Fruit fly (Drosophila melanogaster) whole organism, embryonic: ENCODE results near the gene nan.
A peak's percentile ranks its signal among the peaks of the same experiment; 100 is the strongest.

Experiments
- CG10209 ChIP-seq: fragments of 200-800 bp; sonication (Bioruptor generic); optimal IDR thresholded peaks from 3 replicates; lab custom pipeline; 2017; ENCODE audit warnings: missing biosample characterization, mild to moderate bottlenecking, missing genetic modification characterization, missing genetic modification reagents
- CG10274 ChIP-seq: fragments of 200-800 bp; sonication (Bioruptor generic); optimal IDR thresholded peaks from 3 replicates; lab custom pipeline; 2017; ENCODE audit warnings: missing biosample characterization, mild to moderate bottlenecking, missing genetic modification characterization
- CG12219 ChIP-seq: fragments of 200-800 bp; sonication (Bioruptor generic); optimal IDR thresholded peaks from 3 replicates; lab custom pipeline; 2018; ENCODE audit warnings: missing biosample characterization, mild to moderate bottlenecking, missing genetic modification characterization
- CG12659 ChIP-seq: fragments of 200-800 bp; sonication (Bioruptor generic); optimal IDR thresholded peaks from 3 replicates; lab custom pipeline; 2017; ENCODE audit warnings: mild to moderate bottlenecking, missing biosample characterization, missing genetic modification reagents, missing genetic modification characterization
- CG13894 ChIP-seq: fragments of 200-800 bp; sonication (Bioruptor generic); optimal IDR thresholded peaks from 3 replicates; lab custom pipeline; 2018; ENCODE audit warnings: missing biosample characterization, mild to moderate bottlenecking, missing genetic modification characterization, moderate library complexity
- CG15514 ChIP-seq: fragments of 200-800 bp; sonication (Bioruptor generic); optimal IDR thresholded peaks from 3 replicates; lab custom pipeline; 2017; ENCODE audit warnings: missing biosample characterization, missing genetic modification characterization, mild to moderate bottlenecking, moderate library complexity, missing genetic modification reagents
- CG1647 ChIP-seq: fragments of 200-800 bp; sonication (Bioruptor generic); optimal IDR thresholded peaks from 3 replicates; lab custom pipeline; 2016; ENCODE audit warnings: missing biosample characterization, missing genetic modification characterization
- CG16863 ChIP-seq: fragments of 200-800 bp; sonication (Bioruptor generic); optimal IDR thresholded peaks from 3 replicates; lab custom pipeline; 2016; ENCODE audit warnings: missing biosample characterization, missing genetic modification characterization
- CG17186 ChIP-seq: fragments of 200-800 bp; sonication (Bioruptor generic); optimal IDR thresholded peaks from 3 replicates; lab custom pipeline; 2017; ENCODE audit warnings: missing biosample characterization, missing genetic modification reagents, missing genetic modification characterization
- CG17829 ChIP-seq: fragments of 200-800 bp; optimal IDR thresholded peaks from 2 replicates; lab custom pipeline; 2019; ENCODE audit warnings: missing biosample characterization, mild to moderate bottlenecking, missing genetic modification characterization, moderate library complexity
- CG1792 ChIP-seq: fragments of 200-800 bp; sonication (Bioruptor generic); optimal IDR thresholded peaks from 2 replicates; lab custom pipeline; 2016; ENCODE audit warnings: missing biosample characterization, missing genetic modification characterization
- CG18011 ChIP-seq: fragments of 200-800 bp; sonication (Bioruptor generic); optimal IDR thresholded peaks from 2 replicates; lab custom pipeline; 2017; ENCODE audit warnings: missing biosample characterization, missing genetic modification characterization, mild to moderate bottlenecking, moderate library complexity, missing genotype
- CG18764 ChIP-seq: fragments of 200-800 bp; sonication (Bioruptor generic); optimal IDR thresholded peaks from 3 replicates; lab custom pipeline; 2016; ENCODE audit warnings: missing biosample characterization, missing genetic modification characterization
- CG2129 ChIP-seq: fragments of 200-800 bp; sonication (Bioruptor generic); IDR thresholded peaks from 2 replicates; pipeline ENCODE4 v1.3.6; 2022; ENCODE audit warnings: missing biosample characterization, missing genetic modification characterization; ENCODE audit not compliant: partially characterized antibody
- CG31365 ChIP-seq: fragments of 200-800 bp; sonication (Bioruptor generic); optimal IDR thresholded peaks from 2 replicates; lab custom pipeline; 2018; ENCODE audit warnings: missing biosample characterization, mild to moderate bottlenecking, missing genetic modification characterization
- CG32772 ChIP-seq: fragments of 200-800 bp; sonication (Bioruptor generic); IDR thresholded peaks from 2 replicates; pipeline ENCODE4 v1.3.6; 2022; ENCODE audit warnings: missing biosample characterization, missing genetic modification characterization
- CG42726 ChIP-seq: fragments of 200-800 bp; sonication (Bioruptor generic); IDR thresholded peaks from 2 replicates; pipeline ENCODE4 v1.3.6; 2022; ENCODE audit warnings: missing biosample characterization, missing genetic modification characterization; ENCODE audit not compliant: partially characterized antibody
- CG4404 ChIP-seq: fragments of 200-800 bp; sonication (Bioruptor generic); IDR thresholded peaks from 2 replicates; pipeline ENCODE4 v1.3.6; 2022; ENCODE audit warnings: missing biosample characterization, missing genetic modification characterization
- CG7372 ChIP-seq: fragments of 200-800 bp; sonication (Bioruptor generic); IDR thresholded peaks from 2 replicates; pipeline ENCODE4 v1.3.6; 2022; ENCODE audit warnings: missing biosample characterization, missing genetic modification characterization
- CG7556 ChIP-seq: fragments of 200-800 bp; sonication (Bioruptor generic); optimal IDR thresholded peaks from 2 replicates; lab custom pipeline; 2017; ENCODE audit warnings: missing biosample characterization, mild to moderate bottlenecking, missing genetic modification characterization
- CG8089 ChIP-seq: fragments of 200-800 bp; sonication (Bioruptor generic); optimal IDR thresholded peaks from 3 replicates; lab custom pipeline; 2016; ENCODE audit warnings: missing biosample characterization, missing genetic modification characterization
- CG8944 ChIP-seq: fragments of 200-800 bp; sonication (Bioruptor generic); optimal IDR thresholded peaks from 3 replicates; lab custom pipeline; 2016; ENCODE audit warnings: missing biosample characterization, missing genetic modification characterization
- CG9727 ChIP-seq: fragments of 200-800 bp; sonication (Bioruptor generic); optimal IDR thresholded peaks from 3 replicates; lab custom pipeline; 2017; ENCODE audit warnings: missing biosample characterization, mild to moderate bottlenecking, missing genetic modification characterization
- Dbx ChIP-seq: fragments of 200-800 bp; sonication (Bioruptor generic); IDR thresholded peaks from 3 replicates; pipeline ENCODE4 v1.3.6; 2022; ENCODE audit warnings: missing biosample characterization, missing genetic modification characterization
- Elba2 ChIP-seq: fragments of 200-800 bp; sonication (Bioruptor generic); optimal IDR thresholded peaks from 3 replicates; lab custom pipeline; 2016; ENCODE audit warnings: missing biosample characterization, missing genetic modification characterization
- HLH4C ChIP-seq: fragments of 200-800 bp; sonication (Bioruptor generic); IDR thresholded peaks from 3 replicates; pipeline ENCODE4 v1.3.6; 2022; ENCODE audit warnings: missing biosample characterization, missing genetic modification characterization; ENCODE audit not compliant: partially characterized antibody
- HLHmδ ChIP-seq: fragments of 200-800 bp; sonication (Bioruptor generic); optimal IDR thresholded peaks from 2 replicates; lab custom pipeline; 2018; ENCODE audit warnings: missing biosample characterization, mild to moderate bottlenecking, missing genetic modification characterization, moderate library complexity
- Nf-YA ChIP-seq: fragments of 200-800 bp; sonication (Bioruptor generic); IDR thresholded peaks from 2 replicates; pipeline ENCODE4 v1.3.6; 2022; ENCODE audit warnings: missing biosample characterization, missing genetic modification characterization
- Tbp ChIP-seq: fragments of >200 bp; optimal IDR thresholded peaks from 2 replicates; lab custom pipeline; 2018; ENCODE audit warnings: missing biosample characterization, missing genetic modification characterization
- bowl ChIP-seq: fragments of 200-800 bp; sonication (Bioruptor generic); IDR thresholded peaks from 2 replicates; pipeline ENCODE4 v1.3.6; 2022; ENCODE audit warnings: missing biosample characterization, missing genetic modification characterization
- chinmo ChIP-seq: fragments of 200-800 bp; sonication (Bioruptor generic); IDR thresholded peaks from 4 replicates; pipeline ENCODE4 v1.3.6; 2022; ENCODE audit warnings: missing biosample characterization, missing genetic modification characterization; ENCODE audit not compliant: partially characterized antibody
- cwo ChIP-seq: fragments of 200-800 bp; sonication (Bioruptor generic); optimal IDR thresholded peaks from 3 replicates; lab custom pipeline; 2017; ENCODE audit warnings: missing biosample characterization, missing genetic modification characterization, mild to moderate bottlenecking, moderate library complexity, missing genetic modification reagents
- dati ChIP-seq: fragments of 200-800 bp; sonication (Bioruptor generic); IDR thresholded peaks from 2 replicates; pipeline ENCODE4 v1.3.6; 2022; ENCODE audit warnings: missing biosample characterization, missing genetic modification characterization
- dysf ChIP-seq: fragments of 200-800 bp; sonication (Bioruptor generic); IDR thresholded peaks from 3 replicates; pipeline ENCODE4 v1.3.6; 2022; ENCODE audit warnings: missing biosample characterization, missing genetic modification characterization
- fru ChIP-seq: fragments of >200 bp; optimal IDR thresholded peaks from 2 replicates; lab custom pipeline; 2017
- h ChIP-seq: fragments of >200 bp; optimal IDR thresholded peaks from 2 replicates; lab custom pipeline; 2017
- kah ChIP-seq: fragments of 200-800 bp; sonication (Bioruptor generic); optimal IDR thresholded peaks from 2 replicates; lab custom pipeline; 2018; ENCODE audit warnings: missing biosample characterization, mild to moderate bottlenecking, missing genetic modification characterization
- klu ChIP-seq: fragments of 200-800 bp; sonication (Bioruptor generic); IDR thresholded peaks from 2 replicates; pipeline ENCODE4 v1.3.6; 2022; ENCODE audit warnings: missing biosample characterization, missing genetic modification characterization
- kni ChIP-seq: fragments of 200-800 bp; sonication (Bioruptor generic); optimal IDR thresholded peaks from 3 replicates; lab custom pipeline; 2017; ENCODE audit warnings: mild to moderate bottlenecking, missing biosample characterization, missing genetic modification reagents, missing genetic modification characterization
- lmd ChIP-seq: fragments of 200-800 bp; sonication (Bioruptor generic); IDR thresholded peaks from 2 replicates; pipeline ENCODE4 v1.3.6; 2022; ENCODE audit warnings: missing biosample characterization, missing genetic modification characterization
- lov ChIP-seq, 2 experiments: fragments of 200-800 bp in 1 of 2; fragments of >200 bp in 1 of 2; sonication (Bioruptor generic) in 1 of 2; IDR thresholded peaks in 1 of 2; optimal IDR thresholded peaks in 1 of 2; 2 replicates in 1 of 2; 3 replicates in 1 of 2; pipeline versions ENCODE4 v1.3.6 to Lab custom; 2017 to 2022; ENCODE audit warnings: missing biosample characterization in 1 of 2, missing genetic modification characterization in 1 of 2
- nerfin-2 ChIP-seq: fragments of 200-800 bp; sonication (Bioruptor generic); IDR thresholded peaks from 2 replicates; pipeline ENCODE4 v1.3.6; 2022; ENCODE audit warnings: missing biosample characterization, missing genetic modification characterization; ENCODE audit not compliant: partially characterized antibody
- sc ChIP-seq, 3 experiments: fragments of >200 bp in 2 of 3; fragments of 200-800 bp in 1 of 3; sonication (Bioruptor generic) in 1 of 3; optimal IDR thresholded peaks; 2 replicates in 2 of 3; 3 replicates in 1 of 3; lab custom pipeline; 2017; ENCODE audit warnings: mild to moderate bottlenecking in 1 of 3, missing biosample characterization in 1 of 3, missing genetic modification characterization in 1 of 3, missing genetic modification reagents in 1 of 3
- schlank ChIP-seq: fragments of 200-800 bp; sonication (Bioruptor generic); optimal IDR thresholded peaks from 2 replicates; lab custom pipeline; 2018; ENCODE audit warnings: missing biosample characterization, mild to moderate bottlenecking, missing genetic modification characterization
- shn ChIP-seq: fragments of 200-800 bp; sonication (Bioruptor generic); optimal IDR thresholded peaks from 3 replicates; lab custom pipeline; 2016; ENCODE audit warnings: missing biosample characterization, missing genetic modification characterization
- sob ChIP-seq: fragments of 200-800 bp; sonication (Bioruptor generic); IDR thresholded peaks from 2 replicates; pipeline ENCODE4 v1.3.6; 2022; ENCODE audit warnings: missing biosample characterization, missing genetic modification characterization
- unc-4 ChIP-seq: fragments of 200-800 bp; sonication (Bioruptor generic); IDR thresholded peaks from 2 replicates; pipeline ENCODE4 v1.3.6; 2022; ENCODE audit warnings: missing biosample characterization, missing genetic modification characterization; ENCODE audit not compliant: partially characterized antibody
- zen ChIP-seq: fragments of 200-800 bp; sonication (Bioruptor generic); optimal IDR thresholded peaks from 3 replicates; lab custom pipeline; 2018; ENCODE audit warnings: missing biosample characterization, mild to moderate bottlenecking, missing genetic modification characterization, moderate library complexity
- zen2 ChIP-seq: fragments of 200-800 bp; sonication (Bioruptor generic); IDR thresholded peaks from 3 replicates; pipeline ENCODE4 v1.3.6; 2022; ENCODE audit warnings: missing biosample characterization, missing genetic modification characterization; ENCODE audit not compliant: partially characterized antibody

Gene nan

dm6 chr3L:14217677-14218254 lies 28.3 kb upstream of the nan start, which contains the start of gene CG7768 (continued):
- TF ChIP-seq CG7372 (GFP tag; lab: Robert Waterston, UW) (no peak), CG18011 (GFP tag; lab: Kevin White, UChicago) (peak; percentile 49), zen (no peak), CG1647 (GFP tag; lab: Kevin White, UChicago) (peak; percentile 47), schlank (peak; percentile 80), zen2 (GFP tag; lab: Robert Waterston, UW) (no peak), CG10274 (GFP tag; lab: Kevin White, UChicago) (peak; percentile 36), h (no peak), CG17186 (GFP tag; lab: Kevin White, UChicago) (no peak), CG8944 (GFP tag; lab: Kevin White, UChicago) (no peak), lmd (GFP tag; lab: Robert Waterston, UW) (no peak), Nf-YA (GFP tag; lab: Robert Waterston, UW) (peak; percentile 51), bowl (GFP tag; lab: Robert Waterston, UW) (no peak), CG10209 (peak; percentile 62), nerfin-2 (GFP tag; lab: Robert Waterston, UW) (no peak), Elba2 (GFP tag; lab: Kevin White, UChicago) (no peak), unc-4 (GFP tag; lab: Robert Waterston, UW) (no peak), CG12219 (peak; percentile 20), dysf (GFP tag; lab: Robert Waterston, UW) (no peak), sob (no peak), HLH4C (GFP tag; lab: Robert Waterston, UW) (no peak), Tbp (no peak), CG4404 (GFP tag; lab: Robert Waterston, UW) (no peak), CG31365 (tag; lab: Kevin White, UChicago) (peak; percentile 36), kah (GFP tag; lab: Kevin White, UChicago) (no peak), kni (GFP tag; lab: Kevin White, UChicago) (peak; percentile 18), CG7556 (peak; percentile 38), CG8089 (GFP tag; lab: Kevin White, UChicago) (no peak), CG32772 (no peak), klu (no peak), CG9727 (GFP tag; lab: Kevin White, UChicago) (peak; percentile 47), CG18764 (GFP tag; lab: Kevin White, UChicago) (peak; percentile 21), Dbx (peak; percentile 78), CG42726 (GFP tag; lab: Robert Waterston, UW) (no peak), cwo (GFP tag; lab: Kevin White, UChicago) (peak; percentile 50), chinmo (GFP tag; lab: Robert Waterston, UW) (no peak), dati (GFP tag; lab: Robert Waterston, UW) (no peak), CG17829 (tag; lab: Kevin White, UChicago) (no peak), CG2129 (GFP tag; lab: Robert Waterston, UW) (no peak), sc (optimal IDR thresholded peaks at IDR 0.05; lab: Kevin White, UChicago) (no peak), sc (GFP tag; optimal IDR thresholded peaks at IDR 0.05; lab: Kevin White, UChicago) (no peak), HLHmδ (GFP tag; lab: Kevin White, UChicago) (no peak), lov (optimal IDR thresholded peaks at IDR 0.05; lab: Kevin White, UChicago) (no peak), lov (GFP tag; IDR thresholded peaks at IDR 0.05; lab: Robert Waterston, UW) (no peak), CG16863 (GFP tag; lab: Kevin White, UChicago) (peak; percentile 9), CG12659 (peak; percentile 55), CG15514 (peak; percentile 79), CG1792 (GFP tag; lab: Kevin White, UChicago) (no peak), CG13894 (tag; lab: Kevin White, UChicago) (peak; percentile 47), fru (lab: Kevin White, UChicago) (no peak), shn (GFP tag; lab: Kevin White, UChicago) (no peak)
